Worm (Caenorhabditis elegans): ENCODE measurements around the gene igcm-2.

The igcm-2 gene

DNA sequence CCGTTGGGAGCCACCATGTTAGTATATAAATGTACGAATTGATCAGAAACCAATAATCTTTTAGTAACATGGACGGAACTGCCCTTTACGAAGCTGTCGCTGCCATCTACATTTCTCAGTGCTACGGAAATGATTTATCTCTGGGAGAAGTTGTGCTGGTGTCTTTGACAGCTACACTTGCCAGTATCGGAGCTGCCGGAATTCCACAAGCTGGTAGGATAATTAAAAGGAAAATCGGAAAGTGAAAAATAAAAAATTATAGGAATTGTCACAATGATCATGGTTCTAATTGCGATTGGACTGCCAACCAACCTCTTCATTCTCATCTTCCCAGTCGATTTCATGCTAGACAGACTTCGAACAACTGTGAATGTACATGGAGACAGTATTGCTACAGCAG is 14.5 kb upstream of the igcm-2 start:
- no peak for TF ChIP-seq unc-62 (GFP tag; optimal IDR thresholded peaks at IDR 0.05)
- TF ChIP-seq sea-2 (GFP tag; IDR thresholded peaks at IDR 0.05), result no peak
- TF ChIP-seq C06A6.2 (GFP tag; conservative IDR thresholded peaks at IDR 0.05), result no peak
- TF ChIP-seq dpl-1 (GFP tag; optimal IDR thresholded peaks at IDR 0.05), result no peak
- TF ChIP-seq somi-1 (GFP tag; optimal IDR thresholded peaks at IDR 0.05), result no peak
- no peak for TF ChIP-seq madf-8 (GFP tag; conservative IDR thresholded peaks at IDR 0.05)
- TF ChIP-seq nhr-179 (tag; optimal IDR thresholded peaks at IDR 0.05), result no peak
- TF ChIP-seq F52B5.7 (tag; optimal IDR thresholded peaks at IDR 0.05), result no peak
- TF ChIP-seq mel-28 (tag; optimal IDR thresholded peaks at IDR 0.05; ENCODE audit: borderline replicate concordance), result no peak
- no peak for TF ChIP-seq aptf-3 (GFP tag; IDR thresholded peaks at IDR 0.05)

DNA sequence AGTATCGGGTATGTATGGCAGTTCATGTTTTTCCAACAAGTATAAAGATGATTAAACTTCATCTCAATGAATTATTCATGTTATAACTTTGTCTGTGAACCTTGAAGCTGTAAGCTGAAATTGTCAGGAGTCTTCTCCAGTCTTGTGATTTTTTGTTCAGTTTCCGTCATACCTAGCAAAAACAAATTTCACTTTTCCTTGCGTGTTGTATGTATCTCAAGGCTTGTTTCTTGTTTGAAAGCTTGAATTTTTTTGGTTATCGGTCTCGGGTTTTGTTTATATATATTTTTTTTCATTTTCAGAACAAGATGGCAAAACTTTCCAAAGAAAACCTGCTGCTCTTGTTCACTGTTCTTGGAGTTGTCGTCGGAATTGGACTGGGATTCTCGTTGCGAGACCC is 11.7 kb upstream of the igcm-2 start, which contains the start of gene glt-4:
Gene glt-4, plus strand, starts transcription at position 301 of the 400 bp plus-strand sequence.
- no peak for TF ChIP-seq nfya-1 (tag; optimal IDR thresholded peaks at IDR 0.05; ENCODE audit: borderline replicate concordance, insufficient read depth)
- TF ChIP-seq rpc-1 (optimal IDR thresholded peaks at IDR 0.05), result no peak
- TF ChIP-seq rpc-1 (tag; optimal IDR thresholded peaks at IDR 0.05), result no peak
- TF ChIP-seq cebp-2 (GFP tag; IDR thresholded peaks at IDR 0.05), result no peak
- TF ChIP-seq tlf-1 (GFP tag; optimal IDR thresholded peaks at IDR 0.05), result no peak
- no peak for TF ChIP-seq nhr-90 (tag; optimal IDR thresholded peaks at IDR 0.05)
- no peak for TF ChIP-seq hmg-1.2 (GFP tag; IDR thresholded peaks at IDR 0.05)
- TF ChIP-seq lag-1 (GFP tag; IDR thresholded peaks at IDR 0.05), result no peak
- TF ChIP-seq let-526 (GFP tag; IDR thresholded peaks at IDR 0.05), result no peak
- no peak for TF ChIP-seq ZK185.1 (tag; optimal IDR thresholded peaks at IDR 0.05; ENCODE audit: poor library complexity, severe bottlenecking)

DNA sequence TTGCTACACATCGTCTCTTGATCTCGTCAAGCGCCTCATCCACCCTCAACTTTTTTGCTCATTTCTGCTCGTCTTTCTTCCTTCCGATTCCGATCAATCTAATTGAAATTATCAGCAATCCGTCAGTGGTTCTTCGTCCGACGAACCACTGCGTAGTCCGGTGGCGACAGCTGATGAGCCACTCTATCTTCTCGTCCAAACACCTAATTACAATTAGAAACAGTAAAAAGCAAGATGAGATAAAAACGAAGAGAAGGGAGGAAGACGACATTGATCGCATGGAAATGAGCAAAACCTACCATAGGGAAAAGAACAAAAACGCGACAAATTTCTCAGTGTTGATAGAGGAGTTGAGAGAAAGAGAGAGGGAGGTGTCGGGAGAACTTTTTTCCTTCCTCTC is 8.1 kb upstream of the igcm-2 start:
- no peak for TF ChIP-seq hlh-26 (GFP tag; conservative IDR thresholded peaks at IDR 0.05)
- no peak for TF ChIP-seq ccch-3 (GFP tag; optimal IDR thresholded peaks at IDR 0.05)
- TF ChIP-seq nhr-80 (tag; optimal IDR thresholded peaks at IDR 0.05), result no peak
- no peak for TF ChIP-seq ztf-6 (GFP tag; IDR thresholded peaks at IDR 0.05)
- no peak for TF ChIP-seq nhr-120 (GFP tag; IDR thresholded peaks at IDR 0.05)
- TF ChIP-seq akir-1 (GFP tag; optimal IDR thresholded peaks at IDR 0.05), result no peak
- no peak for TF ChIP-seq lin-54 (GFP tag; optimal IDR thresholded peaks at IDR 0.05)
- TF ChIP-seq attf-5 (GFP tag; optimal IDR thresholded peaks at IDR 0.05), result no peak
- no peak for TF ChIP-seq atf-7 (tag; optimal IDR thresholded peaks at IDR 0.05)
- TF ChIP-seq lin-26 (GFP tag; IDR thresholded peaks at IDR 0.05), result no peak
- no peak for TF ChIP-seq ztf-25 (GFP tag; IDR thresholded peaks at IDR 0.05)
- no peak for TF ChIP-seq nhr-179 (tag; optimal IDR thresholded peaks at IDR 0.05)
- TF ChIP-seq lsl-1 (GFP tag; optimal IDR thresholded peaks at IDR 0.05), result no peak
- TF ChIP-seq unc-130 (GFP tag; optimal IDR thresholded peaks at IDR 0.05), result no peak
- TF ChIP-seq ets-4 (GFP tag; optimal IDR thresholded peaks at IDR 0.05), result no peak
- no peak for TF ChIP-seq lir-1 (GFP tag; conservative IDR thresholded peaks at IDR 0.05)

DNA sequence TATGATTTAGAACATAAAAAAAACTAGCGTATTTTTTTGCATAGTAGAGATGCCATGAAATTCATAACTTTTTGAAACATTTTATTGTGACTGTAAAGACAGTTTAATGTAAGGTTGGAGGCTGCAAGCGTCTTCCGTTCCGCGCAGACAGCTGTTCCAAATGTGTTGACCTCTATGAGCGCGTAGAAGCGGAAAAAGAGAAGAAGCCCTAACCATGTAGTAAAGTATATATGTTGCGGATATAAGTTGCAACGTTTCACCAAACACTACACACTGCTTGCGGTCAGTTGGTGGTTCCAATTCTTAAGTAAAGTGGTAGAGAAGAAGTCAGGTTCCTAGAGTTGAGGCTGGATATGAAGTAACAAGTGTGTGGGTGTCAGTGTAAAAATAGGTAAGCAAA is 2.8 kb downstream of the igcm-2 start:
- TF ChIP-seq nhr-120 (GFP tag; IDR thresholded peaks at IDR 0.05) (no peak), dox-1 (GFP tag; IDR thresholded peaks at IDR 0.05) (no peak), F37B4.10 (GFP tag; IDR thresholded peaks at IDR 0.05) (no peak), ekl-4 (GFP tag; IDR thresholded peaks at IDR 0.05) (no peak), gei-17 (GFP tag; optimal IDR thresholded peaks at IDR 0.05) (no peak), lir-1 (GFP tag; conservative IDR thresholded peaks at IDR 0.05) (no peak), B0261.1 (tag; optimal IDR thresholded peaks at IDR 0.05) (no peak), ztf-18 (tag; optimal IDR thresholded peaks at IDR 0.05) (no peak), egl-18 (GFP tag; IDR thresholded peaks at IDR 0.05) (no peak), lin-54 (GFP tag; optimal IDR thresholded peaks at IDR 0.05) (no peak), F52B5.7 (tag; optimal IDR thresholded peaks at IDR 0.05) (no peak), F33H1.4 (GFP tag; IDR thresholded peaks at IDR 0.05) (no peak), mes-4 (tag; optimal IDR thresholded peaks at IDR 0.05) (no peak), nfyb-1 (GFP tag; IDR thresholded peaks at IDR 0.05) (no peak), somi-1 (GFP tag; optimal IDR thresholded peaks at IDR 0.05) (no peak), lin-26 (GFP tag; IDR thresholded peaks at IDR 0.05) (no peak), nhr-80 (tag; optimal IDR thresholded peaks at IDR 0.05) (no peak)

All from whole organism, young adult.